In the genomic region with DNA sequence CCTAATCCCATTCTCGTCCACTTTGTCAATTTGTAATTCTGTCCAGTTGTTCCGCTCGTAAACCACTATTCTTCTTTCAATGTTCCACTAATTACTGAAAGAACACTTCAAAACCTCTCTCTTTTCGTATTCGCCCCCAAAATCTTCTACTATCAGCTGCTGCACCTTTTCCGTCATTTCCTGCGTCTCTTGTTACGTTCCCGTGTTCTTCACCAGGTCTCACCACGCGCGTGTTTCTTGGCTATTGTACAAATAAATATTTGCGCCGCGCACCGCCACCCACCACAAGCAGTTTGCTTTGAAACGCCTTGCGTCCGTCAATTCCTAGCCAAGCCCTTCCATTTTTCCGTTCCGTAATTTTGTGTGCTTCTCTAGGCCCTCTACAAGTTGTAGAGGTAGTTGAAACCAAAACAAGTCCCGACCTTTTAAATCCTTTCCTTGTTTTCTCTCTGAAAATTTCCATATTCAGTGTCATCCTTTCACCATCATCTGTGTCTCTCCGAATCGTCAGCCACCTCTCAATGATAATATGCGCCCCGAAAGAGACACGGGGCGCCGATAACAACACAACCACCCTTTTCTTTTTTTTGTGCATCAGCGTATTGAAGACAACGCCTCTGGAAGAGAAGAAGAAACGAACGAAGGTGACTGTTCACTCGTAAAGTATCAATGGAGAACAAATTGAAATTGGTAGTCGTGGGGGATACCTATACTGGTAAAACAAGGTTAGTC, we compare ENCODE assay signal across 6 worm cellular contexts.
TF ChIP-seq lines count a peak whose summit lies in the region.

A gene (plus strand): TSS at position 468 of the 732 bp plus-strand sequence.
A gene (plus strand): TSS at position 603 of the 732 bp plus-strand sequence.

TF ChIP-seq in whole organism, L2 larva, 48 proteins besides CTCF, POLR2A, EP300 and RAD21 (continues in another document):
- peak; percentile 58 for TF ChIP-seq fos-1 (tag; optimal IDR thresholded peaks at IDR 0.05; lab: Kevin White, UChicago)
- no peak for TF ChIP-seq lin-13 (GFP tag; optimal IDR thresholded peaks at IDR 0.05; lab: Kevin White, UChicago)
- no peak for TF ChIP-seq elt-3 (tag; optimal IDR thresholded peaks at IDR 0.05; lab: Kevin White, UChicago)
- TF ChIP-seq nhr-23 (tag; optimal IDR thresholded peaks at IDR 0.05; lab: Kevin White, UChicago), result no peak
- no peak for TF ChIP-seq skn-1 (tag; optimal IDR thresholded peaks at IDR 0.05; lab: Kevin White, UChicago)
- no peak for TF ChIP-seq F13H6.1 (tag; optimal IDR thresholded peaks at IDR 0.05; lab: Kevin White, UChicago)
- TF ChIP-seq blmp-1 (tag; optimal IDR thresholded peaks at IDR 0.05; lab: Kevin White, UChicago; ENCODE audit: insufficient read depth), result no peak
- TF ChIP-seq ztf-1 (GFP tag; conservative IDR thresholded peaks at IDR 0.05; lab: Robert Waterston, UW), result no peak
- TF ChIP-seq ZK546.5 (tag; optimal IDR thresholded peaks at IDR 0.05; lab: Kevin White, UChicago), result no peak
- no peak for TF ChIP-seq sma-9 (GFP tag; optimal IDR thresholded peaks at IDR 0.05; lab: Kevin White, UChicago)
- TF ChIP-seq sma-9 (tag; optimal IDR thresholded peaks at IDR 0.05; lab: Kevin White, UChicago), result no peak
- no peak for TF ChIP-seq sem-4 (tag; optimal IDR thresholded peaks at IDR 0.05; lab: Kevin White, UChicago)
- TF ChIP-seq Y55F3AM.14 (GFP tag; optimal IDR thresholded peaks at IDR 0.05; lab: Kevin White, UChicago), result peak; percentile 32
- TF ChIP-seq ztf-4 (tag; optimal IDR thresholded peaks at IDR 0.05; lab: Kevin White, UChicago), result no peak

TF ChIP-seq in whole organism, L3 larva, 47 proteins besides CTCF, POLR2A, EP300 and RAD21:
- TF ChIP-seq nhr-28 (tag; optimal IDR thresholded peaks at IDR 0.05; lab: Kevin White, UChicago) (no peak), nhr-12 (tag; optimal IDR thresholded peaks at IDR 0.05; lab: Kevin White, UChicago) (no peak), nhr-237 (tag; optimal IDR thresholded peaks at IDR 0.05; lab: Kevin White, UChicago) (no peak), mdl-1 (tag; optimal IDR thresholded peaks at IDR 0.05; lab: Kevin White, UChicago) (no peak), zag-1 (tag; optimal IDR thresholded peaks at IDR 0.05; lab: Kevin White, UChicago) (no peak), pqm-1 (tag; optimal IDR thresholded peaks at IDR 0.05; lab: Kevin White, UChicago) (peak; percentile 15), nhr-76 (tag; optimal IDR thresholded peaks at IDR 0.05; lab: Kevin White, UChicago) (no peak), ztf-4 (tag; optimal IDR thresholded peaks at IDR 0.05; lab: Kevin White, UChicago) (no peak), elt-2 (tag; optimal IDR thresholded peaks at IDR 0.05; lab: Kevin White, UChicago) (peak; percentile 27), pha-4 (tag; optimal IDR thresholded peaks at IDR 0.05; lab: Kevin White, UChicago) (peak; percentile 7)

TF ChIP-seq in whole organism, L4 larva, 104 proteins besides CTCF, POLR2A, EP300 and RAD21 (continues in another document):
- TF ChIP-seq unc-62 (GFP tag; optimal IDR thresholded peaks at IDR 0.05 in 1 of 2; lab: Kevin White, UChicago), result peak in 1 of 2 experiments; percentile 23
- TF ChIP-seq unc-62 (tag; optimal IDR thresholded peaks at IDR 0.05; lab: Kevin White, UChicago), result no peak
- no peak for TF ChIP-seq ceh-20 (GFP tag; IDR thresholded peaks at IDR 0.05; lab: Robert Waterston, UW)
- TF ChIP-seq daf-16 (GFP tag; optimal IDR thresholded peaks at IDR 0.05; lab: Kevin White, UChicago), result no peak
- peak; percentile 44 for TF ChIP-seq daf-16 (tag; optimal IDR thresholded peaks at IDR 0.05; lab: Kevin White, UChicago)
- TF ChIP-seq D1046.2 (GFP tag; IDR thresholded peaks at IDR 0.05; lab: Robert Waterston, UW), result no peak
- TF ChIP-seq jun-1 (tag; optimal IDR thresholded peaks at IDR 0.05; lab: Kevin White, UChicago), result no peak
- no peak for TF ChIP-seq Y75B8A.6 (GFP tag; IDR thresholded peaks at IDR 0.05; lab: Robert Waterston, UW)
- peak; percentile 41; the same call in 1 of the 2 replicates for TF ChIP-seq dmd-6 (GFP tag; IDR thresholded peaks at IDR 0.05; lab: Robert Waterston, UW)
- TF ChIP-seq nhr-76 (tag; optimal IDR thresholded peaks at IDR 0.05; lab: Kevin White, UChicago), result no peak
- TF ChIP-seq skn-1 (tag; optimal IDR thresholded peaks at IDR 0.05; lab: Kevin White, UChicago), result no peak
- TF ChIP-seq nhr-102 (tag; optimal IDR thresholded peaks at IDR 0.05; lab: Kevin White, UChicago), result no peak
- TF ChIP-seq aha-1 (tag; lab: Kevin White, UChicago), result peak; percentile 95
- no peak for TF ChIP-seq php-3 (GFP tag; IDR thresholded peaks at IDR 0.05; lab: Robert Waterston, UW)
- TF ChIP-seq madf-5 (GFP tag; IDR thresholded peaks at IDR 0.05; lab: Robert Waterston, UW), result no peak
- no peak for TF ChIP-seq lir-3 (tag; optimal IDR thresholded peaks at IDR 0.05; lab: Kevin White, UChicago)

TF ChIP-seq in whole organism, late embryonic, 69 proteins besides CTCF, POLR2A, EP300 and RAD21 (continues in another document):
- peak; percentile 37 for TF ChIP-seq ceh-2 (tag; optimal IDR thresholded peaks at IDR 0.05; lab: Kevin White, UChicago)
- TF ChIP-seq ceh-6 (GFP tag; optimal IDR thresholded peaks at IDR 0.05; lab: Kevin White, UChicago), result no peak
- TF ChIP-seq fkh-6 (tag; optimal IDR thresholded peaks at IDR 0.05; lab: Kevin White, UChicago), result no peak
- no peak for TF ChIP-seq T23F11.4 (GFP tag; optimal IDR thresholded peaks at IDR 0.05; lab: Kevin White, UChicago)
- no peak for TF ChIP-seq hlh-30 (tag; optimal IDR thresholded peaks at IDR 0.05; lab: Kevin White, UChicago; ENCODE audit: insufficient read depth)
- no peak for TF ChIP-seq sdc-2 (tag; optimal IDR thresholded peaks at IDR 0.05; lab: Kevin White, UChicago)
- TF ChIP-seq tbx-7 (tag; optimal IDR thresholded peaks at IDR 0.05; lab: Kevin White, UChicago), result no peak
- TF ChIP-seq npax-4 (tag; optimal IDR thresholded peaks at IDR 0.05; lab: Kevin White, UChicago), result no peak
- no peak for TF ChIP-seq fax-1 (tag; optimal IDR thresholded peaks at IDR 0.05; lab: Kevin White, UChicago)
- TF ChIP-seq lin-11 (tag; optimal IDR thresholded peaks at IDR 0.05; lab: Kevin White, UChicago), result no peak
- TF ChIP-seq ama-1 (optimal IDR thresholded peaks at IDR 0.05; lab: Kevin White, UChicago), result no peak
- TF ChIP-seq ceh-24 (tag; optimal IDR thresholded peaks at IDR 0.05; lab: Kevin White, UChicago), result no peak
- no peak for TF ChIP-seq ttx-3 (tag; optimal IDR thresholded peaks at IDR 0.05; lab: Kevin White, UChicago)
- TF ChIP-seq unc-42 (tag; optimal IDR thresholded peaks at IDR 0.05; lab: Kevin White, UChicago), result no peak
- no peak for TF ChIP-seq unc-3 (GFP tag; conservative IDR thresholded peaks at IDR 0.05; lab: Robert Waterston, UW)
- no peak for TF ChIP-seq unc-3 (tag; optimal IDR thresholded peaks at IDR 0.05; lab: Kevin White, UChicago)
- TF ChIP-seq mec-3 (tag; optimal IDR thresholded peaks at IDR 0.05; lab: Kevin White, UChicago; ENCODE audit: borderline replicate concordance), result peak; percentile 22

TF ChIP-seq in whole organism, mixed stage, embryonic, 35 proteins besides CTCF, POLR2A, EP300 and RAD21:
- peak; percentile 25 for TF ChIP-seq pha-4 (tag; optimal IDR thresholded peaks at IDR 0.05; lab: Kevin White, UChicago)
- no peak for TF ChIP-seq flh-1 (GFP tag; optimal IDR thresholded peaks at IDR 0.05; lab: Kevin White, UChicago)
- peak; percentile 41 for TF ChIP-seq ham-2 (GFP tag; optimal IDR thresholded peaks at IDR 0.05; lab: Kevin White, UChicago)

TF ChIP-seq in whole organism, young adult, 124 proteins besides CTCF, POLR2A, EP300 and RAD21:
- no peak for TF ChIP-seq cebp-1 (GFP tag; IDR thresholded peaks at IDR 0.05; lab: Robert Waterston, UW)
- peak; percentile 13 for TF ChIP-seq cebp-1 (tag; optimal IDR thresholded peaks at IDR 0.05; lab: Kevin White, UChicago)
- TF ChIP-seq F52B5.7 (tag; optimal IDR thresholded peaks at IDR 0.05; lab: Kevin White, UChicago), result no peak
- TF ChIP-seq dox-1 (GFP tag; IDR thresholded peaks at IDR 0.05; lab: Robert Waterston, UW), result peak; percentile 47
- no peak for TF ChIP-seq hrde-1 (tag; optimal IDR thresholded peaks at IDR 0.05; lab: Kevin White, UChicago; ENCODE audit: borderline replicate concordance)
- peak in 1 of 2 experiments; percentile 27 for TF ChIP-seq let-607 (tag; optimal IDR thresholded peaks at IDR 0.05; lab: Kevin White, UChicago)
- 0 out of 2 replicates have a peak, but pooled peaks have one; percentile 19 for TF ChIP-seq B0336.3 (GFP tag; IDR thresholded peaks at IDR 0.05; lab: Robert Waterston, UW)
- no peak for TF ChIP-seq him-1 (tag; optimal IDR thresholded peaks at IDR 0.05; lab: Kevin White, UChicago)
- TF ChIP-seq nhr-80 (tag; optimal IDR thresholded peaks at IDR 0.05; lab: Kevin White, UChicago), result peak; percentile 55
